Worm (Caenorhabditis elegans) whole organism, L1 larva: ENCODE measurements around the gene nhr-126.

Experiments used
- C04F5.9 ChIP-seq: sonication (generic microtip); optimal IDR thresholded peaks from 2 replicates; lab custom pipeline; 2016; ENCODE audit warnings: missing genetic modification characterization, missing compliant biosample characterization
- C16A3.4 ChIP-seq: fragments of 150-350 bp; optimal IDR thresholded peaks from 2 replicates; lab custom pipeline; 2014; ENCODE audit warnings: missing biosample characterization, missing genetic modification characterization
- Y116A8C.19 ChIP-seq: sonication (generic microtip); optimal IDR thresholded peaks from 2 replicates; lab custom pipeline; 2016; ENCODE audit warnings: missing compliant biosample characterization, missing genetic modification characterization, borderline replicate concordance
- alr-1 ChIP-seq: fragments of 200-800 bp; sonication (Bioruptor generic); optimal IDR thresholded peaks from 2 replicates; lab custom pipeline; 2018; ENCODE audit warnings: borderline replicate concordance, mild to moderate bottlenecking, missing genetic modification characterization, missing compliant biosample characterization
- blmp-1 ChIP-seq: fragments of 150-350 bp; optimal IDR thresholded peaks from 2 replicates; lab custom pipeline; 2014; ENCODE audit warnings: missing biosample characterization, missing genetic modification characterization
- ceh-63 ChIP-seq: fragments of 200-800 bp; sonication (Bioruptor generic); optimal IDR thresholded peaks from 2 replicates; lab custom pipeline; 2018; ENCODE audit warnings: mild to moderate bottlenecking, missing genetic modification characterization, missing compliant biosample characterization
- ceh-82 ChIP-seq, 3 experiments: fragments of 150-350 bp in 1 of 3; sonication (generic microtip) in 2 of 3; optimal IDR thresholded peaks; 2 replicates each; lab custom pipeline; 2014 to 2017; ENCODE audit warnings: missing biosample characterization in 3 of 3, missing genetic modification characterization in 3 of 3
- dpl-1 ChIP-seq, 3 experiments: fragments of 150-350 bp in 2 of 3; sonication (generic microtip) in 1 of 3; optimal IDR thresholded peaks; 2 replicates each; lab custom pipeline; 2014 to 2017; ENCODE audit warnings: missing biosample characterization in 3 of 3, missing genetic modification characterization in 3 of 3, missing genetic modification reagents in 3 of 3
- dsc-1 ChIP-seq: sonication (generic microtip); optimal IDR thresholded peaks from 2 replicates; lab custom pipeline; 2016; ENCODE audit warnings: mild to moderate bottlenecking, missing genetic modification characterization, missing compliant biosample characterization
- efl-1 ChIP-seq, 4 experiments: fragments of 150-350 bp; optimal IDR thresholded peaks in 3 of 4; peaks in 1 of 4; 1 replicate in 1 of 4; 2 replicates in 3 of 4; lab custom pipeline; 2014; ENCODE audit warnings: missing biosample characterization in 2 of 4, missing genetic modification characterization in 2 of 4, missing genetic modification reagents in 2 of 4
- elt-2 ChIP-seq: sonication (generic microtip); optimal IDR thresholded peaks from 2 replicates; lab custom pipeline; 2016; ENCODE audit warnings: missing genetic modification characterization, mild to moderate bottlenecking, inconsistent platforms, missing compliant biosample characterization, missing genetic modification reagents
- elt-3 ChIP-seq, 6 experiments: fragments of 150-350 bp in 1 of 6; sonication (generic microtip); optimal IDR thresholded peaks; 2 replicates each; lab custom pipeline; 2017 to 2018; ENCODE audit warnings: missing biosample characterization in 6 of 6, missing genetic modification characterization in 6 of 6, inconsistent platforms in 1 of 6
- fkh-8 ChIP-seq: sonication (generic microtip); optimal IDR thresholded peaks from 2 replicates; lab custom pipeline; 2016; ENCODE audit warnings: mild to moderate bottlenecking, missing genetic modification characterization, missing compliant biosample characterization
- grh-1 ChIP-seq: fragments of 200-800 bp; sonication (Bioruptor generic); IDR thresholded peaks from 2 replicates; pipeline ENCODE4 v1.3.6; 2022; ENCODE audit warnings: missing genetic modification reagents, missing genetic modification characterization, missing compliant biosample characterization
- isw-1 ChIP-seq: fragments of 200-800 bp; sonication (Bioruptor generic); IDR thresholded peaks from 2 replicates; pipeline ENCODE4 v1.3.6; 2022; ENCODE audit warnings: missing genetic modification characterization, missing compliant biosample characterization
- jun-1 ChIP-seq: fragments of 150-350 bp; optimal IDR thresholded peaks from 2 replicates; lab custom pipeline; 2014; ENCODE audit warnings: missing biosample characterization, missing genetic modification reagents, missing genetic modification characterization
- lin-14 ChIP-seq: fragments of 200-800 bp; sonication (Bioruptor generic); optimal IDR thresholded peaks from 2 replicates; lab custom pipeline; 2018; ENCODE audit warnings: mild to moderate bottlenecking, missing genetic modification characterization, moderate library complexity, missing compliant biosample characterization
- lin-35 ChIP-seq, 2 experiments: fragments of 150-350 bp; optimal IDR thresholded peaks; 2 replicates each; lab custom pipeline; 2014; ENCODE audit warnings: missing biosample characterization in 2 of 2, missing genetic modification characterization in 2 of 2, missing genetic modification reagents in 2 of 2
- lsy-2 ChIP-seq, 2 experiments: fragments of 150-350 bp; optimal IDR thresholded peaks; 2 replicates each; lab custom pipeline; 2014; ENCODE audit warnings: missing biosample characterization in 2 of 2, missing genetic modification characterization in 2 of 2
- mdl-1 ChIP-seq, 2 experiments: fragments of 150-350 bp; optimal IDR thresholded peaks; 2 replicates each; lab custom pipeline; 2014 to 2017; ENCODE audit warnings: missing biosample characterization in 2 of 2, missing genetic modification characterization in 2 of 2, inconsistent platforms in 1 of 2
- mef-2 ChIP-seq: fragments of 150-350 bp; optimal IDR thresholded peaks from 2 replicates; lab custom pipeline; 2014; ENCODE audit warnings: missing biosample characterization, missing genetic modification characterization
- mep-1 ChIP-seq: fragments of 150-350 bp; optimal IDR thresholded peaks from 2 replicates; lab custom pipeline; 2014; ENCODE audit warnings: missing biosample characterization, missing genetic modification characterization
- nhr-11 ChIP-seq: fragments of 150-350 bp; optimal IDR thresholded peaks from 2 replicates; lab custom pipeline; 2014; ENCODE audit warnings: missing biosample characterization, missing genetic modification characterization
- nhr-19 ChIP-seq: fragments of 200-800 bp; sonication (Bioruptor generic); conservative IDR thresholded peaks from 2 replicates; pipeline ENCODE4 v1.3.6; 2022; ENCODE audit warnings: missing genetic modification characterization, missing compliant biosample characterization
- nhr-20 ChIP-seq: sonication (generic microtip); optimal IDR thresholded peaks from 2 replicates; lab custom pipeline; 2016; ENCODE audit warnings: mild to moderate bottlenecking, missing genetic modification characterization, missing compliant biosample characterization
- nhr-47 ChIP-seq: sonication (generic microtip); optimal IDR thresholded peaks from 2 replicates; lab custom pipeline; 2016; ENCODE audit warnings: mild to moderate bottlenecking, missing genetic modification characterization, moderate library complexity, missing compliant biosample characterization
- nhr-71 ChIP-seq: sonication (generic microtip); optimal IDR thresholded peaks from 2 replicates; lab custom pipeline; 2016; ENCODE audit warnings: mild to moderate bottlenecking, missing genetic modification characterization, moderate library complexity, missing compliant biosample characterization
- nhr-84 ChIP-seq: sonication (generic microtip); optimal IDR thresholded peaks from 2 replicates; lab custom pipeline; 2017; ENCODE audit warnings: missing biosample characterization, missing genetic modification characterization
- nhr-90 ChIP-seq: sonication (generic microtip); optimal IDR thresholded peaks from 2 replicates; lab custom pipeline; 2016; ENCODE audit warnings: mild to moderate bottlenecking, missing genetic modification characterization, missing compliant biosample characterization; ENCODE audit not compliant: poor library complexity
- pag-3 ChIP-seq: sonication (generic microtip); optimal IDR thresholded peaks from 2 replicates; lab custom pipeline; 2017; ENCODE audit warnings: missing genetic modification characterization, mild to moderate bottlenecking, missing compliant biosample characterization, antibody characterized with exemption, borderline replicate concordance; ENCODE audit not compliant: insufficient read depth
- rnt-1 ChIP-seq: sonication (generic microtip); optimal IDR thresholded peaks from 2 replicates; lab custom pipeline; 2016; ENCODE audit warnings: mild to moderate bottlenecking, missing genetic modification characterization, moderate library complexity, missing compliant biosample characterization
- skn-1 ChIP-seq: fragments of 150-350 bp; optimal IDR thresholded peaks from 2 replicates; lab custom pipeline; 2014; ENCODE audit warnings: missing biosample characterization, missing genetic modification characterization
- snu-23 ChIP-seq: sonication (generic microtip); optimal IDR thresholded peaks from 2 replicates; lab custom pipeline; 2016; ENCODE audit warnings: missing genetic modification characterization, missing compliant biosample characterization
- sptf-1 ChIP-seq: fragments of 150-350 bp; optimal IDR thresholded peaks from 2 replicates; lab custom pipeline; 2014; ENCODE audit warnings: missing biosample characterization, missing genetic modification characterization
- tbx-2 ChIP-seq: sonication (generic microtip); optimal IDR thresholded peaks from 2 replicates; lab custom pipeline; 2016; ENCODE audit warnings: missing genetic modification characterization, missing compliant biosample characterization
- tlp-1 ChIP-seq: fragments of 150-350 bp; optimal IDR thresholded peaks from 2 replicates; lab custom pipeline; 2014; ENCODE audit warnings: missing biosample characterization, missing genetic modification characterization
- unc-130 ChIP-seq: fragments of 150-350 bp; optimal IDR thresholded peaks from 2 replicates; lab custom pipeline; 2017; ENCODE audit warnings: missing biosample characterization, missing genetic modification characterization, inconsistent platforms
- unc-30 ChIP-seq: sonication (generic microtip); optimal IDR thresholded peaks from 2 replicates; lab custom pipeline; 2017; ENCODE audit warnings: missing biosample characterization, missing genetic modification characterization
- unc-62 ChIP-seq: fragments of 150-350 bp; optimal IDR thresholded peaks from 2 replicates; lab custom pipeline; 2014; ENCODE audit warnings: missing biosample characterization, missing genetic modification reagents, missing genetic modification characterization
- unc-86 ChIP-seq: sonication (generic microtip); optimal IDR thresholded peaks from 2 replicates; lab custom pipeline; 2016; ENCODE audit warnings: missing genetic modification characterization, missing compliant biosample characterization
- xbp-1 ChIP-seq: sonication (generic microtip); optimal IDR thresholded peaks from 2 replicates; lab custom pipeline; 2016; ENCODE audit warnings: missing genetic modification characterization, missing compliant biosample characterization
- zag-1 ChIP-seq: fragments of 150-350 bp; optimal IDR thresholded peaks from 2 replicates; lab custom pipeline; 2014; ENCODE audit warnings: missing biosample characterization, missing genetic modification characterization

The nhr-126 gene

DNA sequence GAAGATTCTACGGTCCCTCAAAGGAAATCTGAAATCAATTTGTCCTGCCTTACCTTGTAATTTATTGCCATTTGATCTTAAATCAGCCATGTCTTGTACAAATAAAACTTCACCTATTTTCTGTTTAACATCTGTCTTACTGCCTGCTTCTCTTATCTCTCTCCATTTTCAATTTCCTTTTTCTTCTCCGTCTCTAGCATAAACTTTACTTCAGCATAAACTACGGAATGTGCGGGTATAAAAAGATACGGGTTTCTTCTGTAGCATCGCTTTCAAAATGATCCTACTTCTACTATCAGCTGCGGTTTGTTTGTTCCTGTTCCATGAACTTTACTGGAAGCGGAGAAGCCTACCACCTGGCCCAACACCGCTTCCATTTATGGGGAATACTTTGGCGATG, 15.9 kb downstream of the nhr-126 start, which contains the start of gene cyp-33C5 (continued):
- TF ChIP-seq unc-30 (tag; lab: Kevin White, UChicago): no peak
- TF ChIP-seq isw-1 (GFP tag; lab: Robert Waterston, UW): no peak
- no peak for TF ChIP-seq zag-1 (tag; lab: Kevin White, UChicago)

DNA sequence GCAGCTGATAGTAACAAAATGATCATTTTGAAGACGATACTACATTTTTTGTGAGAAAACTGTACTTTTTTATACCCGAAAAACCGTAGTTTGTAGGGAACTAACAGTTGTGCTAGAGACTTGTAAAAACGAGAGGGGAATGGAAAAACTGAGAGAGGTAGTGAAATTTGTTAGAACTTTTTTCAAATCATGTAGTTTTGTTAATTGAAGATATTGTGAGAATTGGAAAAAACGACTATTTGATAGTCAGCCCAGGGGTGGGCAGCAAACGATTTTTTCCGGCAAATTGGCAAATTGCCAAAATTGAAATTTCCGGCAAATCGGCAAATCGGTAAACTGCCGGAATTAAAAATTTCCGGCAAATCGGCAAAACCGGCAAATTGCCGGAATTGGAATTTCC, 20.4 kb downstream of the nhr-126 start, which contains the start of gene cyp-33C6:
Gene cyp-33C6 (minus strand): TSS at position 101 of the 400 bp plus-strand sequence.
- TF ChIP-seq unc-130 (no peak), pag-3 (tag; lab: Kevin White, UChicago) (no peak), Y116A8C.19 (tag; lab: Kevin White, UChicago) (no peak), sptf-1 (tag; lab: Kevin White, UChicago) (no peak), nhr-11 (tag; lab: Kevin White, UChicago) (no peak), tlp-1 (tag; lab: Kevin White, UChicago) (no peak), C04F5.9 (no peak), elt-3 (tag; optimal IDR thresholded peaks at IDR 0.05; lab: Kevin White, UChicago) (no peak), rnt-1 (tag; lab: Kevin White, UChicago) (no peak), efl-1 (optimal IDR thresholded peaks at IDR 0.05; lab: Kevin White, UChicago) (no peak), efl-1 (GFP tag; optimal IDR thresholded peaks at IDR 0.05 in 1 of 2; lab: Kevin White, UChicago) (no peak), xbp-1 (no peak), dsc-1 (tag; lab: Kevin White, UChicago) (no peak), unc-62 (GFP tag; lab: Kevin White, UChicago) (no peak), nhr-84 (no peak), nhr-90 (tag; lab: Kevin White, UChicago) (no peak), nhr-19 (GFP tag; lab: Robert Waterston, UW) (no peak), unc-86 (no peak), mef-2 (tag; lab: Kevin White, UChicago) (no peak), alr-1 (tag; lab: Kevin White, UChicago) (no peak), elt-2 (tag; lab: Kevin White, UChicago) (no peak)

DNA sequence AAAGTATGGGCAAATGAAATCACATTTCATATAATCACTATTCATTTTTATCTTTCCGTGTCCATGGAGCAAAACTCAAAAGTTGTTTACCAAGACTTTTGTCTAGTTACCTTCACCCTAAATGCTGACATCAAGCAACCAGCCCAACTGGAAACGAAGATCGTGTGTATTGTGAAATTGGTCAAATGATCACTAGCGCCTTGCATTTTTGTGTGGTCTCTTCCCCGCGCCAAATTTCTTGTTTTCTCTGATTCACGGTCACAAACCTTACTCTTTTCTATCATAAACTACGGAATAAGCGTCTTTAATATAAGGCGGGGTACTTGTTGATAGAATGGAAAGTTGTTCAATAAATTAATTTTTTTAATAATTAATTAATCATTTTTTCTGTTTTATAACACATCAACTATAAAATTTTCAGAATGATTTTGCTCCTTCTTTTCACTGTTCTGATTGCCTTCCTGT, 21.3 kb downstream of the nhr-126 start, which contains the start of gene cyp-33C7:
Gene cyp-33C7 (plus strand): TSS at position 415 of the 465 bp plus-strand sequence.
- TF ChIP-seq C16A3.4 (tag; lab: Kevin White, UChicago): peak; percentile 25
- TF ChIP-seq C04F5.9: no peak
- TF ChIP-seq elt-2 (tag; lab: Kevin White, UChicago): peak; percentile 75
- no peak for TF ChIP-seq ceh-63
- peak; percentile 14 for TF ChIP-seq tbx-2 (tag; lab: Kevin White, UChicago)
- no peak for TF ChIP-seq xbp-1
- TF ChIP-seq grh-1 (GFP tag; lab: Robert Waterston, UW): no peak
- TF ChIP-seq jun-1 (tag; lab: Kevin White, UChicago): peak; percentile 46
- peak in 1 of 2 experiments; percentile 29 for TF ChIP-seq efl-1 (optimal IDR thresholded peaks at IDR 0.05; lab: Kevin White, UChicago)
- peak in 1 of 2 experiments; percentile 52 for TF ChIP-seq efl-1 (GFP tag; optimal IDR thresholded peaks at IDR 0.05 in 1 of 2; lab: Kevin White, UChicago)
- TF ChIP-seq nhr-90 (tag; lab: Kevin White, UChicago): peak; percentile 36
- peak; percentile 2 for TF ChIP-seq fkh-8 (tag; lab: Kevin White, UChicago)
- TF ChIP-seq blmp-1 (tag; lab: Kevin White, UChicago): peak; percentile 20
- peak; percentile 59 for TF ChIP-seq nhr-71
- TF ChIP-seq nhr-47: no peak
- TF ChIP-seq nhr-20: peak; percentile 89
- peak in 1 of 3 experiments; percentile 26 for TF ChIP-seq ceh-82 (tag; optimal IDR thresholded peaks at IDR 0.05; lab: Kevin White, UChicago)
- TF ChIP-seq dpl-1 (GFP tag; optimal IDR thresholded peaks at IDR 0.05; lab: Kevin White, UChicago): peak in 2 of 3 experiments; percentile 11 to 33
- TF ChIP-seq lin-35 (GFP tag; optimal IDR thresholded peaks at IDR 0.05; lab: Kevin White, UChicago): peak in 1 of 2 experiments; percentile 75
- peak; percentile 19 to 23 for TF ChIP-seq lsy-2 (tag; optimal IDR thresholded peaks at IDR 0.05; lab: Kevin White, UChicago)
- peak; percentile 88 for TF ChIP-seq lin-14
- TF ChIP-seq elt-3 (tag; optimal IDR thresholded peaks at IDR 0.05; lab: Kevin White, UChicago): peak in 1 of 6 experiments; percentile 37
- peak; percentile 19 for TF ChIP-seq mep-1 (tag; lab: Kevin White, UChicago)
- TF ChIP-seq skn-1 (tag; lab: Kevin White, UChicago): peak; percentile 81
- peak; percentile 33 for TF ChIP-seq snu-23
- peak in 1 of 2 experiments; percentile 50 for TF ChIP-seq mdl-1 (tag; optimal IDR thresholded peaks at IDR 0.05; lab: Kevin White, UChicago)
